Fruit fly (Drosophila melanogaster): ENCODE measurements around the gene drm.
A peak's percentile ranks its signal among the peaks of the same experiment; 100 is the strongest.

The drm gene

DNA sequence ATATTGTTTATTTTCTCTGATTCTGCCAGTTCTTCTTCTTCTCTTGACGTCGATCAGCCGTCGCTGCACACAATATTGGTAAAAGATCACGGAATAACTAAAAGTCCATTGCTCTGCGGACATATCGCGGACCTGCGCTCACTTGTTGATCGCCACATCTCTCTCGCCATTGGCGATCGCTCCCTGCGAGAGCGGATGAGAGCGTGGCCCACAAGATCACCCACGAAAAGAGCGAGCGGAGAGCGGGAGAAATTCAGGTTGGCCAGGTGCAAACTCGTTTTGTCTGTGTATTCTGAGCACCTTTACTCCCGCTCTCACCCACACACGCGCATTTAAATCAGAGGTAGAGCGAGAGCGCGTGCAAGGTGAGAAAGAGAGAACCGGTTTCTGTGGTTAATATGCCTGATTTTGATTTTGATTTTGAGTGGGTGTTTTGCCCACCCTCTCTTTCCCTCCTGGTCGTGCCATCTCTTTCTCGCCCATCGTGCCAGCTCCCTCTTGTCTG, 41.7 kb downstream of the drm start, which contains the start of gene sob:
sob (minus strand) TSS at position 102 of the 505 bp plus-strand sequence.
- TF ChIP-seq CG8159 (tag; optimal IDR thresholded peaks at IDR 0.05) (peak; percentile 18), gl (tag; optimal IDR thresholded peaks at IDR 0.05) (peak; percentile 8), Pif1B (GFP tag; optimal IDR thresholded peaks at IDR 0.05) (peak; percentile 66), fd96Ca (GFP tag; IDR thresholded peaks at IDR 0.05) (peak; percentile 84), CG13204 (GFP tag; optimal IDR thresholded peaks at IDR 0.05) (peak; percentile 39), CG9948 (tag; optimal IDR thresholded peaks at IDR 0.05) (no peak), CG32121 (GFP tag; IDR thresholded peaks at IDR 0.05) (peak; percentile 52; the same call in 1 of the 2 replicates), EcR (GFP tag; optimal IDR thresholded peaks at IDR 0.05) (peak; percentile 90), D1 (tag; optimal IDR thresholded peaks at IDR 0.05) (no peak), Ets98B (GFP tag; IDR thresholded peaks at IDR 0.05) (peak; percentile 77; the same call in 1 of the 2 replicates), CG4496 (GFP tag; IDR thresholded peaks at IDR 0.05) (0 out of 3 replicates have a peak, but pooled peaks have one; percentile 45), CG15710 (tag; optimal IDR thresholded peaks at IDR 0.05) (no peak), Pif1A (GFP tag; optimal IDR thresholded peaks at IDR 0.05) (peak; percentile 61), CG34367 (tag; optimal IDR thresholded peaks at IDR 0.05) (no peak), Snoo (tag; optimal IDR thresholded peaks at IDR 0.05) (no peak), CG10348 (GFP tag; IDR thresholded peaks at IDR 0.05) (no peak), CG12605 (GFP tag; IDR thresholded peaks at IDR 0.05) (peak; percentile 40; the same call in 1 of the 2 replicates), CG14655 (GFP tag; optimal IDR thresholded peaks at IDR 0.05) (no peak), CG8301 (tag; optimal IDR thresholded peaks at IDR 0.05) (no peak), rn (GFP tag; IDR thresholded peaks at IDR 0.05) (no peak), CG17806 (tag; optimal IDR thresholded peaks at IDR 0.05) (no peak)

- TF ChIP-seq CG15710 (tag; optimal IDR thresholded peaks at IDR 0.05) (peak; percentile 82), D1 (tag; optimal IDR thresholded peaks at IDR 0.05) (no peak), fd96Ca (GFP tag; IDR thresholded peaks at IDR 0.05) (no peak), Pif1A (GFP tag; optimal IDR thresholded peaks at IDR 0.05) (peak; percentile 46), Snoo (tag; optimal IDR thresholded peaks at IDR 0.05) (no peak), EcR (GFP tag; optimal IDR thresholded peaks at IDR 0.05) (no peak), CG12605 (GFP tag; IDR thresholded peaks at IDR 0.05) (0 out of 2 replicates have a peak, but pooled peaks have one; percentile 16), gl (tag; optimal IDR thresholded peaks at IDR 0.05) (peak; percentile 47), CG34367 (tag; optimal IDR thresholded peaks at IDR 0.05) (peak; percentile 78), Pif1B (GFP tag; optimal IDR thresholded peaks at IDR 0.05) (peak; percentile 45), CG17806 (tag; optimal IDR thresholded peaks at IDR 0.05) (peak; percentile 73), CG8159 (tag; optimal IDR thresholded peaks at IDR 0.05) (peak; percentile 82), CG4496 (GFP tag; IDR thresholded peaks at IDR 0.05) (no peak), CG9948 (tag; optimal IDR thresholded peaks at IDR 0.05) (peak; percentile 77), CG8301 (tag; optimal IDR thresholded peaks at IDR 0.05) (no peak), CG14655 (GFP tag; optimal IDR thresholded peaks at IDR 0.05) (peak; percentile 16), rn (GFP tag; IDR thresholded peaks at IDR 0.05) (no peak), CG32121 (GFP tag; IDR thresholded peaks at IDR 0.05) (no peak), CG13204 (GFP tag; optimal IDR thresholded peaks at IDR 0.05) (no peak), CG10348 (GFP tag; IDR thresholded peaks at IDR 0.05) (no peak)
Measured at dm6 chr2L:3582692-3583091, 43.6 kb downstream of the drm start.

dm6 chr2L:3583405-3584295, 44.6 kb downstream of the drm start:
- TF ChIP-seq CG14655 (GFP tag; optimal IDR thresholded peaks at IDR 0.05) (peak; percentile 49), CG8301 (tag; optimal IDR thresholded peaks at IDR 0.05) (peak; percentile 16), CG9948 (tag; optimal IDR thresholded peaks at IDR 0.05) (peak; percentile 48), CG17806 (tag; optimal IDR thresholded peaks at IDR 0.05) (peak; percentile 52), CG10348 (GFP tag; IDR thresholded peaks at IDR 0.05) (no peak), CG15710 (tag; optimal IDR thresholded peaks at IDR 0.05) (peak; percentile 45), Snoo (tag; optimal IDR thresholded peaks at IDR 0.05) (peak; percentile 8), rn (GFP tag; IDR thresholded peaks at IDR 0.05) (0 out of 2 replicates have a peak, but pooled peaks have one; percentile 23), CG4496 (GFP tag; IDR thresholded peaks at IDR 0.05) (no peak), CG34367 (tag; optimal IDR thresholded peaks at IDR 0.05) (peak; percentile 24), Pif1A (GFP tag; optimal IDR thresholded peaks at IDR 0.05) (peak; percentile 41), CG13204 (GFP tag; optimal IDR thresholded peaks at IDR 0.05) (no peak), D1 (tag; optimal IDR thresholded peaks at IDR 0.05) (no peak), CG8159 (tag; optimal IDR thresholded peaks at IDR 0.05) (peak; percentile 61)

DNA sequence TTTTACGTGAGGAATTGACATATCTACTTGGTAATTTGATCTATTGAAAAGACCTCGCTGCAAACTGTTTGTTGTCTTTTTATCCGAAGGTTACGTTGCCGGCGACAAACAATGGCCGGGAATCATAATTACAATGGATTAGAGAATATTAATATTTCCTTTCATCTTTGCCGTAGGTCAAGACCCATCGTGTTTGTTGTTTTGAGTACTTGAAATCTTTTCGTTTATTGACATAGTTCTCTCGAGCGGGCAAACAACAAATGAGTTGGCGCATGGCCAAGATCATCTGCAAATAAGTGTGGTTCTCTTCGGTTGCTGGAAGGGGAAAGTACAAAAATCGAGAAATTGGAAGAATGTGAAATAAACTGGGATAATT, 45.2 kb downstream of the drm start:
- TF ChIP-seq Ets98B (GFP tag; IDR thresholded peaks at IDR 0.05) (no peak), CG12605 (GFP tag; IDR thresholded peaks at IDR 0.05) (no peak), CG9948 (tag; optimal IDR thresholded peaks at IDR 0.05) (no peak), fd96Ca (GFP tag; IDR thresholded peaks at IDR 0.05) (no peak), CG17806 (tag; optimal IDR thresholded peaks at IDR 0.05) (no peak), CG15710 (tag; optimal IDR thresholded peaks at IDR 0.05) (no peak), Pif1A (GFP tag; optimal IDR thresholded peaks at IDR 0.05) (no peak)

DNA sequence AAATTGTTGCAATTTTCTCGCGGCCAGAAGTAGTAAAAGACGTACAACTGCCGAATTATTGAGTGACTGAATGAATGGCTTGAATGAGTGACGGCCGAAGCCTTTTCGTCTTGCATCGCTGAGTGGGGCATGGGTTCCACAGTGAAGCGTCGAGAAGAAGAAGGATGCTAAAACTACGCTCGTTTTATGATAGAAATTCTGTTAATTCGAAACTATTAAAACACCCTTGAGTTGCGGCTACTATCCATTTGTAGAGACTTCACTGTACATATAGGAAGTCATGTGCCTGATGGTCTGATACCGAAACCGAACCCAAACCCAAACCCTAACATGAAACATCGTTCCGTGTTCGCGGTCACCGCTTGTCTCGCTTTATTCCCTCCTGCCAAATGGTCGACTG, 46.3 kb downstream of the drm start:
- TF ChIP-seq D1 (tag; optimal IDR thresholded peaks at IDR 0.05), result no peak
- TF ChIP-seq CG17806 (tag; optimal IDR thresholded peaks at IDR 0.05), result no peak
- no peak for TF ChIP-seq Snoo (tag; optimal IDR thresholded peaks at IDR 0.05)
- TF ChIP-seq rn (GFP tag; IDR thresholded peaks at IDR 0.05), result no peak
- TF ChIP-seq CG8301 (tag; optimal IDR thresholded peaks at IDR 0.05), result no peak
- TF ChIP-seq CG13204 (GFP tag; optimal IDR thresholded peaks at IDR 0.05), result no peak
- no peak for TF ChIP-seq CG15710 (tag; optimal IDR thresholded peaks at IDR 0.05)
- no peak for TF ChIP-seq EcR (GFP tag; optimal IDR thresholded peaks at IDR 0.05)
- no peak for TF ChIP-seq gl (tag; optimal IDR thresholded peaks at IDR 0.05)
- TF ChIP-seq CG34367 (tag; optimal IDR thresholded peaks at IDR 0.05), result no peak
- TF ChIP-seq CG10348 (GFP tag; IDR thresholded peaks at IDR 0.05), result no peak
- no peak for TF ChIP-seq Ets98B (GFP tag; IDR thresholded peaks at IDR 0.05)
- TF ChIP-seq CG4496 (GFP tag; IDR thresholded peaks at IDR 0.05), result no peak
- TF ChIP-seq CG9948 (tag; optimal IDR thresholded peaks at IDR 0.05), result no peak
- TF ChIP-seq fd96Ca (GFP tag; IDR thresholded peaks at IDR 0.05), result no peak
- no peak for TF ChIP-seq CG8159 (tag; optimal IDR thresholded peaks at IDR 0.05)
- no peak for TF ChIP-seq CG12605 (GFP tag; IDR thresholded peaks at IDR 0.05)
- no peak for TF ChIP-seq Pif1A (GFP tag; optimal IDR thresholded peaks at IDR 0.05)
- TF ChIP-seq CG14655 (GFP tag; optimal IDR thresholded peaks at IDR 0.05), result no peak
